Fruit fly (Drosophila melanogaster) Kc167 (cell line): ENCODE data around the gene HIPP1.

Experiments used
- Myc ChIP-seq: fragments of >200 bp; optimal IDR thresholded peaks from 2 replicates; lab custom pipeline; 2017; ENCODE audit warnings: missing external identifiers
- Sin3A ChIP-seq: fragments of >200 bp; optimal IDR thresholded peaks from 2 replicates; lab custom pipeline; 2018; ENCODE audit warnings: missing external identifiers
- h ChIP-seq: fragments of >200 bp; optimal IDR thresholded peaks from 3 replicates; lab custom pipeline; 2018; ENCODE audit warnings: missing external identifiers
- insv ChIP-seq: fragments of >200 bp; optimal IDR thresholded peaks from 3 replicates; lab custom pipeline; 2018; ENCODE audit warnings: missing external identifiers
- psq ChIP-seq: fragments of >200 bp; optimal IDR thresholded peaks from 2 replicates; lab custom pipeline; 2017; ENCODE audit warnings: missing external identifiers
- ttk ChIP-seq: sonication (Bioruptor generic); optimal IDR thresholded peaks from 2 replicates; lab custom pipeline; 2017; ENCODE audit warnings: missing external identifiers

The HIPP1 gene

DNA sequence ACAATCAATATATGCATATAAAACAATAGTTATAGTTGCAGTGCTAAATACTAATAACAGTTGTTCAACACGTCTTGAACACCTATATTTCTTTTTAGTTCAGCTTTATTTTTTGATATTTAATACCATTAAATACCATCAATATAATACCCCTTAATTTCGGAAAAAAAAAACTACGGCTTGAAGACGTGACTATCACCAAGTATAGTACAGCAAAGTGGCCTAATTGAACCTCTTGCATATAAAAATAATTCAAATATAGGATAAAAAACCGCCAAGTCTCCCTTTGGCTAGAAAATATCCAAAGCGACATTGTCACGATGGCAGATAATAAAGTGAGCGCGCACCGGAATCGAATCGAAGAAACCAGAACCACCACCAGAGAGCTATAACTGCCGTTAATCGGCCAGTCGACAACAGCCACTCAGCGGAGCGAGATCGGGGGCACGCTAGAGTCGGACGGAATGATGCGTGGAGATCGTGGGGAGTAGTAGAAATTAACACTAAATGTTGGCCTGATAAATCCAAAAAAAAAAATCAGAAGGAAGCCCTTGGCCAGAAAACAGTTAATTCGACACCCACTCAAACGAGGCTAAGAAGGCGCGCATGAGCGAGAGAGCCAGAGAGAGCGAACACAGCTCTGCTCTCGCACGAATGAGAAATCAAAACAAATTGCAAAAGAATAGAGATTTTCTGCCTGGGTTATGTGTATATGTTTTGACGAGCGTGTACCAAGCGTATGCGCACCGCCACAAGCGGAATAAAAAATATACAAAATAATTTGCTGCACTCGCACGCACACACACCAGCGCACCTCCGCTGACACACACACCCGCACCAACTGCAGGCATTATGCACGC lies 24.4 kb upstream of the HIPP1 start:
- TF ChIP-seq Myc (lab: Kevin White, UChicago) (no peak), psq (lab: Kevin White, UChicago) (no peak), Sin3A (lab: Kevin White, UChicago) (no peak), ttk (lab: Kevin White, UChicago) (no peak), insv (lab: Kevin White, UChicago) (no peak), h (lab: Kevin White, UChicago) (no peak)

DNA sequence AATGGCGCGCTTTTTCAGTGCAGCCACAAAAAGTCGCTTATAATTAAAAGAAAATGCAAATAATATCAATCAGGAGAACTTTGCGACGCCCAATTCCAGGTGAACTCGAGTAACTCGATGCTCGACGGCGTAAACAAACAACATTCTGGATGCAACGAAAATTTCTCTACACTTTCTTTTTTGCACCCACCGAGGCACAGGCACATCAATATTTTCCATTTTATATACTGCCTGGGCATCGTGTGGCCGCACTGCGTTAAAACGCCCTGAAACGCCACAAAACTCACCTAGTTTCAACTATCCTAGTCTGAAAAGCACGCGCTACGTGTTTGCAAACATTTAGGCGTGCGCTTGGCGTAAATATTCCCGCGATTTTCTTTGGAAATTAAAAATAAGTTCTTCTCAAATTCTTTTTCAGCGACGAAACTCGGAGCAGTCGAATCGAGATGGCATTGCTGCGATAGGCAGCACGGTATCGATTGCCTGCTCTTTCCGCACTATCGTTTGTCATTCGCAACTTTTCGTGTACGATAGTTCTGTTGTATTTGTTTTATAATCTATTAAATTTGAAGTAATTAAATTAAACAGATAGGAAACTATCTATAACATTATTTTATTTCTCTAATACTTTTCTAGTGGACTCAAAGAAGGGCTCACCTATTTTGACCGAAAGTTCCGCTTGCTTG lies 23.6 kb upstream of the HIPP1 start, which contains the start of gene Pcif1:
Gene Pcif1, minus strand, starts transcription at position 456 of the 686 bp plus-strand sequence.
- TF ChIP-seq h (lab: Kevin White, UChicago) (no peak), ttk (lab: Kevin White, UChicago) (no peak), Sin3A (lab: Kevin White, UChicago) (no peak), Myc (lab: Kevin White, UChicago) (no peak), insv (lab: Kevin White, UChicago) (no peak), psq (lab: Kevin White, UChicago) (no peak)

DNA sequence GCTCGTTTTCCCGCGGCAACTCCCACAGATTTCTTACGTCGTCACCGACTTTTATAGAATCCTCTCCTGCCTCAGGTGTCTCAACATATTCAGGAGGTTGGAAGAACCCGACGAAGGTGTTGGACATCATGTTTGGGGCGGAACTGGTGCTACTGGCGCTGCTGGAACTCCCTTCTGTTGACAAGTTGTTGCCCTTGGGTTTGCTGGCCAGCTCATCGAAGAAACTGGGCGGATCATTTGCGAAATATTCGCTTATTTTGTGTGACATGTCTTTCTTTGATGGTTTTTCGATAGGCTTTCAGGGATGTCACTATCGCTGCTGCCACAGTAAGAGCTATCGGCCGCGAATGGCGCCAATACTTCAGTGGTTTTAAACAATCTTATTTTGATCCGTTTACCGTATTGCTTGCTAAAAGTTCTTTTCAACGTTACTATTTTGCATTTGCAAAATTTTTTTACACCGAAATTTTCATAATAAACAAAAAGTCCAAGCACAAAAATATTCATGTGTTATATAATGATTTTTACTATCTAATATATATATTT lies 21.6 kb upstream of the HIPP1 start, which contains the start of gene CG11396:
Gene CG11396, minus strand, starts transcription at position 303 of the 546 bp plus-strand sequence.
- TF ChIP-seq Myc (lab: Kevin White, UChicago), result no peak
- peak; percentile 43 for TF ChIP-seq insv (lab: Kevin White, UChicago)

dm6 chr3L:20789299-20789698 lies 20.2 kb upstream of the HIPP1 start:
- TF ChIP-seq h (lab: Kevin White, UChicago), result no peak
- no peak for TF ChIP-seq ttk (lab: Kevin White, UChicago)
- TF ChIP-seq Myc (lab: Kevin White, UChicago), result no peak
- no peak for TF ChIP-seq insv (lab: Kevin White, UChicago)

DNA sequence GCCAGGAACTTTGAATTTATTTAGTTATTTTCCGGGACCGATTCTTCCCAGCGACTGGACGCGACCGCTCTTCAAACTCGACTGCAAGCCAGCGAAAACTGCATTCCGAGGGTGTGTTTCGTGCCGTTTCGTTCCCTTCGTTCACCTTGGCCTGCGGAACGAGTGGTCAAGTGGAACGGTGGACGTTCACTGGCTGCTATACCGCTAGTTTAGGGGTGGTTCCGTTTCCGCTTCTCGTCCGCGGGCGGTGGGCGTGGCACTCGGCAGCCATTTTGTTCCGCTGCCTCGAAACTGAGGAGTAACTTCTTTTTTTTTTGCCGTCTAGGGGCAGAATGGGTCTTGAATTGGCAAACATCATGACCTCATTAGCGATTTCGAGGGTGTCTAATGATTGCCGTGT lies 16.8 kb upstream of the HIPP1 start, which contains the start of gene Six4:
Gene Six4, minus strand, starts transcription at position 85 of the 400 bp plus-strand sequence.
- TF ChIP-seq Myc (lab: Kevin White, UChicago) (no peak), h (lab: Kevin White, UChicago) (no peak), insv (lab: Kevin White, UChicago) (no peak), ttk (lab: Kevin White, UChicago) (no peak), Sin3A (lab: Kevin White, UChicago) (no peak), psq (lab: Kevin White, UChicago) (no peak)

- no peak for TF ChIP-seq Sin3A (lab: Kevin White, UChicago)
- no peak for TF ChIP-seq ttk (lab: Kevin White, UChicago)
Measured at dm6 chr3L:20796757-20797156, 12.7 kb upstream of the HIPP1 start.

DNA sequence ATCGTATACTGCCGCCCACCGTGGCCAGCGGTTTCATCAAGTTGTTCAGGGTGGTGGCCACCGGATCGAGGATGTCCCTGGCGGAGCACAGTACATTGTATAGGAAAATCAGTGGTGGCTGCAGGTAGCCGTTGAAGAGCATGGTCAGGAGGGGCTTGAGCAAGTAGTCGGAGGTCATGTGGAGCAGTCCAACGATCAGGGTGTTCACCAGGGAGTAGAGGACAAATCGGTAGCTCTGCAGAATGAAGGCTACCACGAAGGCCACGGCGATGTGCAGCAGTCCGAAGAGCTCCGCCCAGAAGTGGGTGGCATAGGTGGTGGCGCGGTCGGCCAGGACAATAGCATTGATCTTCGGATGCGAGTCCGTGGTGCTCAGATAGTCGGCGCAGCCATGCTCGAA lies 12.1 kb upstream of the HIPP1 start:
- no peak for TF ChIP-seq Sin3A (lab: Kevin White, UChicago)
- no peak for TF ChIP-seq ttk (lab: Kevin White, UChicago)
- TF ChIP-seq psq (lab: Kevin White, UChicago), result no peak
- TF ChIP-seq h (lab: Kevin White, UChicago), result no peak
- TF ChIP-seq insv (lab: Kevin White, UChicago), result no peak
- TF ChIP-seq Myc (lab: Kevin White, UChicago), result no peak

- no peak for TF ChIP-seq h (lab: Kevin White, UChicago)
- no peak for TF ChIP-seq psq (lab: Kevin White, UChicago)
- TF ChIP-seq insv (lab: Kevin White, UChicago), result no peak
- TF ChIP-seq Sin3A (lab: Kevin White, UChicago), result no peak
- TF ChIP-seq ttk (lab: Kevin White, UChicago), result no peak
- no peak for TF ChIP-seq Myc (lab: Kevin White, UChicago)
Measured at dm6 chr3L:20798325-20798846, 11.1 kb upstream of the HIPP1 start, which contains the start of the genes CG3698 and tzn. Gene CG3698 (minus strand): TSS chr3L:20798375. Gene tzn (plus strand): TSS chr3L:20798645.

dm6 chr3L:20800208-20800607 lies 9.3 kb upstream of the HIPP1 start, which contains the start of gene Spc105R:
Gene Spc105R (plus strand): TSS chr3L:20800410.
- TF ChIP-seq psq (lab: Kevin White, UChicago) (no peak), h (lab: Kevin White, UChicago) (no peak), insv (lab: Kevin White, UChicago) (no peak), Myc (lab: Kevin White, UChicago) (no peak), Sin3A (lab: Kevin White, UChicago) (no peak), ttk (lab: Kevin White, UChicago) (no peak)

dm6 chr3L:20815666-20816375 lies 6.4 kb downstream of the HIPP1 start, which contains the start of the genes CG3618 and Pka-R1:
Gene CG3618 (minus strand): TSS chr3L:20816075.
Gene Pka-R1 (plus strand): TSS chr3L:20816118.
- TF ChIP-seq ttk (lab: Kevin White, UChicago) (no peak), Sin3A (lab: Kevin White, UChicago) (no peak), insv (lab: Kevin White, UChicago) (no peak), psq (lab: Kevin White, UChicago) (no peak), h (lab: Kevin White, UChicago) (no peak), Myc (lab: Kevin White, UChicago) (no peak)
